Fruit fly (Drosophila melanogaster) whole organism, prepupa: Measurements from ENCODE around the gene repo.

Experiments
- CG16779 ChIP-seq: fragments of 200-800 bp; sonication (Bioruptor generic); optimal IDR thresholded peaks from 3 replicates; lab custom pipeline; 2017; ENCODE audit warnings: missing biosample characterization, mild to moderate bottlenecking, missing genetic modification characterization
- CG4318 ChIP-seq: fragments of 200-800 bp; sonication (Bioruptor generic); optimal IDR thresholded peaks from 3 replicates; lab custom pipeline; 2017; ENCODE audit warnings: missing biosample characterization, mild to moderate bottlenecking, missing genetic modification characterization
- CG6792 ChIP-seq: fragments of 200-800 bp; sonication (Bioruptor generic); optimal IDR thresholded peaks from 3 replicates; lab custom pipeline; 2016; ENCODE audit warnings: missing biosample characterization, missing genetic modification characterization
- Eip75B ChIP-seq: fragments of 200-800 bp; sonication (Bioruptor generic); optimal IDR thresholded peaks from 3 replicates; lab custom pipeline; 2016; ENCODE audit warnings: missing biosample characterization, missing genetic modification characterization
- Ets96B ChIP-seq: fragments of 200-800 bp; optimal IDR thresholded peaks from 2 replicates; lab custom pipeline; 2019; ENCODE audit warnings: missing biosample characterization, mild to moderate bottlenecking, missing genetic modification characterization, moderate library complexity
- Met ChIP-seq: fragments of 200-800 bp; sonication (Bioruptor generic); optimal IDR thresholded peaks from 3 replicates; lab custom pipeline; 2016; ENCODE audit warnings: missing biosample characterization, missing genetic modification characterization
- OdsH ChIP-seq: fragments of 200-800 bp; sonication (Bioruptor generic); optimal IDR thresholded peaks from 3 replicates; lab custom pipeline; 2016; ENCODE audit warnings: missing biosample characterization, missing genetic modification characterization
- dsx ChIP-seq: fragments of 200-800 bp; optimal IDR thresholded peaks from 3 replicates; lab custom pipeline; 2019; ENCODE audit warnings: missing biosample characterization, mild to moderate bottlenecking, missing genetic modification characterization, moderate library complexity; ENCODE audit not compliant: poor library complexity, severe bottlenecking
- vri ChIP-seq: fragments of 200-800 bp; sonication (Bioruptor generic); optimal IDR thresholded peaks from 3 replicates; lab custom pipeline; 2016; ENCODE audit warnings: missing biosample characterization, mild to moderate bottlenecking, missing genetic modification characterization

dm6 chr3R:18199177-18199884 lies 36.7 kb upstream of the repo start, which contains the start of the genes Ssdp and CG7985:
- no peak for TF ChIP-seq CG16779 (tag; lab: Kevin White, UChicago)
- TF ChIP-seq Ets96B = no peak
- TF ChIP-seq OdsH = no peak
- peak; percentile 11 for TF ChIP-seq Met (GFP tag; lab: Kevin White, UChicago)
- no peak for TF ChIP-seq vri (GFP tag; lab: Kevin White, UChicago)
- TF ChIP-seq CG6792 (GFP tag; lab: Kevin White, UChicago) = no peak
- no peak for TF ChIP-seq CG4318 (GFP tag; lab: Kevin White, UChicago)
- TF ChIP-seq Eip75B (GFP tag; lab: Kevin White, UChicago) = no peak
- no peak for TF ChIP-seq dsx (GFP tag; lab: Kevin White, UChicago)
